Worm (Caenorhabditis elegans): ENCODE data around the gene osm-9.

DNA sequence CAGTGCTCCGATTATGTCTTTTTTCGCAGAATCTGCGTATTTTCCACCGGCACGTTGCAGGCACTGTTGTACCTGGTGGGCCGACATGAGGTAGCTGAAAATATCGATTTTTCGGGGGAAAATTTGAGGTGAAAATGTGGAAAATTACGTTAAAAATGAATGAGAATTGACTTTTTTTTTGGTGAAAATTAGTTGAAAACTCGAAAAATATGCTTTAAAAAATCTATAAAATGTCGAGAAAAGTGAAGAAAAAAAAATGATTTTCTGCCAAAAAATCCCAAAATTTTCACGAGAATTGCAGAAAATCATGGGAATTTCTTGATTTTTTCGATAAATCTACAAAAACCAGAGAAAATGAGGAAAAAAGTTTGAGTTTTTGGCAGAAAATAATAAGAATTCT lies 42.8 kb downstream of the osm-9 start, which contains the start of gene tsg-101:
- no peak for TF ChIP-seq hmbx-1 (tag; optimal IDR thresholded peaks at IDR 0.05)
- TF ChIP-seq F13C5.2 (tag; optimal IDR thresholded peaks at IDR 0.05): no peak
- TF ChIP-seq hnd-1 (tag; optimal IDR thresholded peaks at IDR 0.05): no peak
- no peak for TF ChIP-seq tbx-37 (GFP tag; conservative IDR thresholded peaks at IDR 0.05)
- no peak for TF ChIP-seq ama-1 (optimal IDR thresholded peaks at IDR 0.05)
- no peak for TF ChIP-seq aly-1 (tag; optimal IDR thresholded peaks at IDR 0.05)

Data from whole organism, early embryonic.